Worm (Caenorhabditis elegans) whole organism, mixed stage, embryonic: ENCODE results near the gene frpr-13.

Experiments
- ceh-83 ChIP-seq: fragments of 200-800 bp; sonication (Bioruptor generic); optimal IDR thresholded peaks from 2 replicates; lab custom pipeline; 2018; ENCODE audit warnings: mild to moderate bottlenecking, missing genetic modification characterization, missing compliant biosample characterization
- ces-1 ChIP-seq: fragments of 150-350 bp; optimal IDR thresholded peaks from 2 replicates; lab custom pipeline; 2014; ENCODE audit warnings: missing biosample characterization, missing genetic modification reagents, missing genetic modification characterization
- elt-1 ChIP-seq: sonication (generic microtip); optimal IDR thresholded peaks from 2 replicates; lab custom pipeline; 2017; ENCODE audit warnings: missing genetic modification characterization, mild to moderate bottlenecking, missing compliant biosample characterization, antibody characterized with exemption, moderate library complexity, borderline replicate concordance; ENCODE audit not compliant: insufficient read depth
- lin-13 ChIP-seq: fragments of 150-350 bp; optimal IDR thresholded peaks from 2 replicates; lab custom pipeline; 2014; ENCODE audit warnings: missing biosample characterization, missing genetic modification characterization
- nhr-2 ChIP-seq: fragments of 150-350 bp; optimal IDR thresholded peaks from 2 replicates; lab custom pipeline; 2014; ENCODE audit warnings: missing biosample characterization, missing genetic modification characterization
- snpc-4 ChIP-seq: fragments of 150-350 bp; optimal IDR thresholded peaks from 2 replicates; lab custom pipeline; 2014; ENCODE audit warnings: missing biosample characterization, missing genetic modification characterization
- unc-62 ChIP-seq: fragments of 150-350 bp; optimal IDR thresholded peaks from 2 replicates; lab custom pipeline; 2014; ENCODE audit warnings: missing biosample characterization, missing genetic modification reagents, missing genetic modification characterization

DNA sequence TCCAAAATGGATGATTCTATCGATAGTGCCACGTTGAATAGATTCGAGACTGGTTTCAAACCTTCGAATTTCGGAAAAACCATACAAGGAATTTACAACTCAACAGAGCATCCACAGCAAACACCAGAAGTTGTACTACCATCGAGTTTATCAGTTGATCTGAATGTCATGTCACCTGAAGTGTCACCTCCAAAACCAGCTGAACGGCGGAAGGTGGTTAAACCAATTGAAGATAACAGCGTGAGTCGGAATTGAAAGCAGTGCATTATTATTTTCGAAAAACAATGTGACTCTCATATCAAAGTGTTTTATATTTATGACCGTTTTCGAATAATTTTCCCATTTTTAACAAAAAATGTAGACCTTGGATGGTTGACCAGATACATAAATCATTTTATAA lies 50.1 kb downstream of the frpr-13 start:
- TF ChIP-seq ceh-83 (GFP tag; lab: Kevin White, UChicago) (no peak), snpc-4 (tag; lab: Kevin White, UChicago) (no peak), lin-13 (tag; lab: Kevin White, UChicago) (no peak), elt-1 (tag; lab: Kevin White, UChicago) (no peak), nhr-2 (no peak), ces-1 (GFP tag; lab: Kevin White, UChicago) (no peak), unc-62 (GFP tag; lab: Kevin White, UChicago) (no peak)
